Worm (Caenorhabditis elegans) whole organism, young adult: Measurements from ENCODE around the gene col-166.

Experiments used
- Y67H2A.10 ChIP-seq: fragments of 200-800 bp; sonication (Bioruptor generic); conservative IDR thresholded peaks from 2 replicates; pipeline ENCODE4 v1.3.6; 2022; ENCODE audit warnings: missing genetic modification reagents, missing genetic modification characterization, missing compliant biosample characterization
- ama-1 ChIP-seq, 3 experiments: fragments of 150-350 bp in 1 of 3; sonication (generic microtip) in 2 of 3; optimal IDR thresholded peaks; 2 replicates each; lab custom pipeline; 2014 to 2018; ENCODE audit warnings: missing biosample characterization in 2 of 3, missing genetic modification characterization in 2 of 3, missing genetic modification reagents in 2 of 3
- lin-35 ChIP-seq, 3 experiments: fragments of 150-350 bp in 2 of 3; sonication (generic microtip) in 1 of 3; optimal IDR thresholded peaks; 2 replicates each; lab custom pipeline; 2014 to 2018; ENCODE audit warnings: missing biosample characterization in 3 of 3, missing genetic modification characterization in 3 of 3, missing genetic modification reagents in 3 of 3
- lin-40 ChIP-seq: sonication (generic microtip); optimal IDR thresholded peaks from 2 replicates; lab custom pipeline; 2016; ENCODE audit warnings: missing genetic modification characterization, mild to moderate bottlenecking, missing compliant biosample characterization, missing genotype, missing genetic modification reagents
- pha-4 ChIP-seq: fragments of 150-350 bp; sonication (generic microtip); optimal IDR thresholded peaks from 2 replicates; lab custom pipeline; 2014; ENCODE audit warnings: missing biosample characterization, missing genetic modification reagents, missing genetic modification characterization
- rpc-1 ChIP-seq, 2 experiments: fragments of 150-350 bp in 1 of 2; sonication (generic microtip) in 1 of 2; optimal IDR thresholded peaks; 2 replicates each; lab custom pipeline; 2014 to 2018; ENCODE audit warnings: missing biosample characterization in 1 of 2, missing genetic modification characterization in 1 of 2, missing genetic modification reagents in 1 of 2, missing genotype in 1 of 2
- ztf-3 ChIP-seq: fragments of 200-800 bp; sonication (Bioruptor generic); optimal IDR thresholded peaks from 2 replicates; lab custom pipeline; 2018; ENCODE audit warnings: mild to moderate bottlenecking, missing genetic modification characterization, missing compliant biosample characterization
- ztf-6 ChIP-seq: fragments of 200-800 bp; sonication (Bioruptor generic); IDR thresholded peaks from 2 replicates; pipeline ENCODE4 v1.3.6; 2022; ENCODE audit warnings: missing genetic modification reagents, missing genetic modification characterization, missing compliant biosample characterization

- TF ChIP-seq lin-35 (GFP tag; optimal IDR thresholded peaks at IDR 0.05; lab: Kevin White, UChicago) (no peak), ztf-3 (GFP tag; lab: Kevin White, UChicago) (no peak), lin-40 (tag; lab: Kevin White, UChicago) (no peak), rpc-1 (optimal IDR thresholded peaks at IDR 0.05; lab: Kevin White, UChicago) (no peak), rpc-1 (tag; optimal IDR thresholded peaks at IDR 0.05; lab: Kevin White, UChicago) (no peak), pha-4 (no peak), ama-1 (optimal IDR thresholded peaks at IDR 0.05; lab: Kevin White, UChicago) (peak; percentile 30), ama-1 (GFP tag; optimal IDR thresholded peaks at IDR 0.05; lab: Kevin White, UChicago) (no peak), ztf-6 (no peak), Y67H2A.10 (GFP tag; lab: Robert Waterston, UW) (no peak)
These were observed 27.1 kb upstream of the col-166 start for ce11 chrX:6252752-6253151.
